Worm (Caenorhabditis elegans) whole organism, L1 larva: Measurements from ENCODE around the gene F26D11.1.
A peak's percentile ranks its signal among the peaks of the same experiment; 100 is the strongest.

Experiments
- C16A3.4 ChIP-seq: fragments of 150-350 bp; optimal IDR thresholded peaks from 2 replicates; lab custom pipeline; 2014; ENCODE audit warnings: missing biosample characterization, missing genetic modification characterization
- C34B4.2 ChIP-seq: sonication (generic microtip); optimal IDR thresholded peaks from 2 replicates; lab custom pipeline; 2017; ENCODE audit warnings: mild to moderate bottlenecking, missing genetic modification characterization, missing compliant biosample characterization
- F16B12.6 ChIP-seq: fragments of 150-350 bp; optimal IDR thresholded peaks from 2 replicates; lab custom pipeline; 2014; ENCODE audit warnings: missing biosample characterization, missing genetic modification characterization
- aly-2 ChIP-seq: fragments of 150-350 bp; optimal IDR thresholded peaks from 2 replicates; lab custom pipeline; 2014; ENCODE audit warnings: missing biosample characterization, missing genetic modification characterization
- ama-1 ChIP-seq: fragments of 150-350 bp; optimal IDR thresholded peaks from 2 replicates; lab custom pipeline; 2014
- blmp-1 ChIP-seq: fragments of 150-350 bp; optimal IDR thresholded peaks from 2 replicates; lab custom pipeline; 2014; ENCODE audit warnings: missing biosample characterization, missing genetic modification characterization
- ceh-88 ChIP-seq: fragments of 200-800 bp; sonication (Bioruptor generic); IDR thresholded peaks from 2 replicates; pipeline ENCODE4 v1.3.6; 2022; ENCODE audit warnings: missing genetic modification characterization, missing compliant biosample characterization
- dsc-1 ChIP-seq: sonication (generic microtip); optimal IDR thresholded peaks from 2 replicates; lab custom pipeline; 2016; ENCODE audit warnings: mild to moderate bottlenecking, missing genetic modification characterization, missing compliant biosample characterization
- efl-1 ChIP-seq, 4 experiments: fragments of 150-350 bp; optimal IDR thresholded peaks in 3 of 4; peaks in 1 of 4; 1 replicate in 1 of 4; 2 replicates in 3 of 4; lab custom pipeline; 2014; ENCODE audit warnings: missing biosample characterization in 2 of 4, missing genetic modification characterization in 2 of 4, missing genetic modification reagents in 2 of 4
- egl-27 ChIP-seq, 2 experiments: fragments of 150-350 bp in 1 of 2; sonication (generic microtip); optimal IDR thresholded peaks; 3 replicates each; lab custom pipeline; 2017 to 2018; ENCODE audit warnings: missing biosample characterization in 2 of 2, missing genetic modification characterization in 2 of 2, missing genetic modification reagents in 2 of 2
- elt-2 ChIP-seq: sonication (generic microtip); optimal IDR thresholded peaks from 2 replicates; lab custom pipeline; 2016; ENCODE audit warnings: missing genetic modification characterization, mild to moderate bottlenecking, inconsistent platforms, missing compliant biosample characterization, missing genetic modification reagents
- elt-3 ChIP-seq, 6 experiments: fragments of 150-350 bp in 1 of 6; sonication (generic microtip); optimal IDR thresholded peaks; 2 replicates each; lab custom pipeline; 2017 to 2018; ENCODE audit warnings: missing biosample characterization in 6 of 6, missing genetic modification characterization in 6 of 6, inconsistent platforms in 1 of 6
- fkh-10 ChIP-seq: sonication (generic microtip); optimal IDR thresholded peaks from 2 replicates; lab custom pipeline; 2017; ENCODE audit warnings: missing biosample characterization, missing genetic modification reagents, missing genetic modification characterization
- fos-1 ChIP-seq: fragments of 150-350 bp; optimal IDR thresholded peaks from 2 replicates; lab custom pipeline; 2014; ENCODE audit warnings: missing biosample characterization, missing genetic modification characterization
- grh-1 ChIP-seq: fragments of 200-800 bp; sonication (Bioruptor generic); IDR thresholded peaks from 2 replicates; pipeline ENCODE4 v1.3.6; 2022; ENCODE audit warnings: missing genetic modification reagents, missing genetic modification characterization, missing compliant biosample characterization
- hpl-2 ChIP-seq: fragments of 150-350 bp; optimal IDR thresholded peaks from 2 replicates; lab custom pipeline; 2014; ENCODE audit warnings: missing biosample characterization, missing genetic modification reagents, missing genetic modification characterization
- irx-1 ChIP-seq: sonication (generic microtip); optimal IDR thresholded peaks from 2 replicates; lab custom pipeline; 2016; ENCODE audit warnings: missing genetic modification characterization, missing compliant biosample characterization
- isw-1 ChIP-seq: fragments of 200-800 bp; sonication (Bioruptor generic); IDR thresholded peaks from 2 replicates; pipeline ENCODE4 v1.3.6; 2022; ENCODE audit warnings: missing genetic modification characterization, missing compliant biosample characterization
- jun-1 ChIP-seq: fragments of 150-350 bp; optimal IDR thresholded peaks from 2 replicates; lab custom pipeline; 2014; ENCODE audit warnings: missing biosample characterization, missing genetic modification reagents, missing genetic modification characterization
- lin-15B ChIP-seq: fragments of 150-350 bp; sonication (generic microtip); optimal IDR thresholded peaks from 3 replicates; lab custom pipeline; 2014; ENCODE audit warnings: missing biosample characterization, missing genetic modification characterization
- lin-35 ChIP-seq, 2 experiments: fragments of 150-350 bp; optimal IDR thresholded peaks; 2 replicates each; lab custom pipeline; 2014; ENCODE audit warnings: missing biosample characterization in 2 of 2, missing genetic modification characterization in 2 of 2, missing genetic modification reagents in 2 of 2
- lir-3 ChIP-seq: sonication (generic microtip); optimal IDR thresholded peaks from 2 replicates; lab custom pipeline; 2016; ENCODE audit warnings: mild to moderate bottlenecking, missing genetic modification characterization, moderate library complexity, missing compliant biosample characterization; ENCODE audit not compliant: poor library complexity
- lsy-2 ChIP-seq, 2 experiments: fragments of 150-350 bp; optimal IDR thresholded peaks; 2 replicates each; lab custom pipeline; 2014; ENCODE audit warnings: missing biosample characterization in 2 of 2, missing genetic modification characterization in 2 of 2
- mef-2 ChIP-seq: fragments of 150-350 bp; optimal IDR thresholded peaks from 2 replicates; lab custom pipeline; 2014; ENCODE audit warnings: missing biosample characterization, missing genetic modification characterization
- nhr-11 ChIP-seq: fragments of 150-350 bp; optimal IDR thresholded peaks from 2 replicates; lab custom pipeline; 2014; ENCODE audit warnings: missing biosample characterization, missing genetic modification characterization
- nhr-19 ChIP-seq: fragments of 200-800 bp; sonication (Bioruptor generic); conservative IDR thresholded peaks from 2 replicates; pipeline ENCODE4 v1.3.6; 2022; ENCODE audit warnings: missing genetic modification characterization, missing compliant biosample characterization
- nhr-237 ChIP-seq: fragments of 150-350 bp; optimal IDR thresholded peaks from 2 replicates; lab custom pipeline; 2014; ENCODE audit warnings: missing biosample characterization, missing genetic modification characterization
- nhr-85 ChIP-seq: sonication (generic microtip); peaks from one replicate; lab custom pipeline; 2016; ENCODE audit warnings: missing genetic modification characterization, inconsistent platforms, missing compliant biosample characterization
- nhr-90 ChIP-seq: sonication (generic microtip); optimal IDR thresholded peaks from 2 replicates; lab custom pipeline; 2016; ENCODE audit warnings: mild to moderate bottlenecking, missing genetic modification characterization, missing compliant biosample characterization; ENCODE audit not compliant: poor library complexity
- rnt-1 ChIP-seq: sonication (generic microtip); optimal IDR thresholded peaks from 2 replicates; lab custom pipeline; 2016; ENCODE audit warnings: mild to moderate bottlenecking, missing genetic modification characterization, moderate library complexity, missing compliant biosample characterization
- snpc-4 ChIP-seq: fragments of 150-350 bp; optimal IDR thresholded peaks from 2 replicates; lab custom pipeline; 2014; ENCODE audit warnings: missing biosample characterization, missing genetic modification characterization
- swsn-7 ChIP-seq: sonication (generic microtip); optimal IDR thresholded peaks from 2 replicates; lab custom pipeline; 2016; ENCODE audit warnings: missing genetic modification characterization, missing compliant biosample characterization
- tbx-2 ChIP-seq: sonication (generic microtip); optimal IDR thresholded peaks from 2 replicates; lab custom pipeline; 2016; ENCODE audit warnings: missing genetic modification characterization, missing compliant biosample characterization
- tlp-1 ChIP-seq: fragments of 150-350 bp; optimal IDR thresholded peaks from 2 replicates; lab custom pipeline; 2014; ENCODE audit warnings: missing biosample characterization, missing genetic modification characterization
- unc-130 ChIP-seq: fragments of 150-350 bp; optimal IDR thresholded peaks from 2 replicates; lab custom pipeline; 2017; ENCODE audit warnings: missing biosample characterization, missing genetic modification characterization, inconsistent platforms
- unc-30 ChIP-seq: sonication (generic microtip); optimal IDR thresholded peaks from 2 replicates; lab custom pipeline; 2017; ENCODE audit warnings: missing biosample characterization, missing genetic modification characterization
- unc-98 ChIP-seq: fragments of 200-800 bp; sonication (Bioruptor generic); IDR thresholded peaks from 2 replicates; pipeline ENCODE4 v1.3.6; 2022; ENCODE audit warnings: missing genetic modification characterization, missing compliant biosample characterization
- xbp-1 ChIP-seq: sonication (generic microtip); optimal IDR thresholded peaks from 2 replicates; lab custom pipeline; 2016; ENCODE audit warnings: missing genetic modification characterization, missing compliant biosample characterization
- zag-1 ChIP-seq: fragments of 150-350 bp; optimal IDR thresholded peaks from 2 replicates; lab custom pipeline; 2014; ENCODE audit warnings: missing biosample characterization, missing genetic modification characterization
- ztf-11 ChIP-seq, 2 experiments: sonication (generic microtip); optimal IDR thresholded peaks; 2 replicates each; lab custom pipeline; 2016 to 2017; ENCODE audit warnings: missing genetic modification characterization in 2 of 2, missing biosample characterization in 1 of 2, missing compliant biosample characterization in 1 of 2

Gene F26D11.1

DNA sequence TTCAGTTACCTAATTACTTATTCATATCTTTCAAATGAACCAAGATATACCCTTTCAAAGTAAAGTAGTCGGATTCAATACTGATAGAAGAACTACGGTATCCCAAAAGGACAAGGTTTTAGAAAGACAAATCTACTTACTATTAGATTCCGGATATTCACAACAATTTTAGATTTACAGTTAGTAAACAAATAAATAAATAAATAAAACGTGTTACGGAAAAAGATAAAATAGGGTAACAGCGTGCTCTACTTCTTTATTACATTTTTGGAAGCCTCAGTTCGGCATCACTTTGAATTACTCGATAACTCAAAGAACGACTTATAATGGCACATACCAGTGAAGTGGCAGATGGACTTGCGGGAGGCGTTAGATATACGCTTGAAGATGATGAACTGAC lies 23.7 kb downstream of the F26D11.1 start, which contains the start of gene Y97E10AR.8:
Gene Y97E10AR.8 (plus strand): TSS at position 301 of the 400 bp plus-strand sequence.
- TF ChIP-seq unc-130: no peak
- TF ChIP-seq lir-3: no peak
- no peak for TF ChIP-seq egl-27 (tag; optimal IDR thresholded peaks at IDR 0.05; lab: Kevin White, UChicago)
- no peak for TF ChIP-seq isw-1 (GFP tag; lab: Robert Waterston, UW)
- TF ChIP-seq unc-98 (GFP tag; lab: Robert Waterston, UW): no peak
- TF ChIP-seq jun-1 (tag; lab: Kevin White, UChicago): no peak
- no peak for TF ChIP-seq irx-1 (tag; lab: Kevin White, UChicago)
- TF ChIP-seq fkh-10 (GFP tag; lab: Kevin White, UChicago): no peak
- TF ChIP-seq ztf-11 (tag; optimal IDR thresholded peaks at IDR 0.05; lab: Kevin White, UChicago): no peak
- no peak for TF ChIP-seq aly-2
- TF ChIP-seq nhr-19 (GFP tag; lab: Robert Waterston, UW): no peak
- TF ChIP-seq lin-35 (GFP tag; optimal IDR thresholded peaks at IDR 0.05; lab: Kevin White, UChicago): no peak
- no peak for TF ChIP-seq nhr-85 (tag; lab: Kevin White, UChicago)
- no peak for TF ChIP-seq fos-1
- TF ChIP-seq nhr-237 (tag; lab: Kevin White, UChicago): no peak
- TF ChIP-seq rnt-1: no peak
- TF ChIP-seq tlp-1: no peak
- TF ChIP-seq swsn-7: no peak

DNA sequence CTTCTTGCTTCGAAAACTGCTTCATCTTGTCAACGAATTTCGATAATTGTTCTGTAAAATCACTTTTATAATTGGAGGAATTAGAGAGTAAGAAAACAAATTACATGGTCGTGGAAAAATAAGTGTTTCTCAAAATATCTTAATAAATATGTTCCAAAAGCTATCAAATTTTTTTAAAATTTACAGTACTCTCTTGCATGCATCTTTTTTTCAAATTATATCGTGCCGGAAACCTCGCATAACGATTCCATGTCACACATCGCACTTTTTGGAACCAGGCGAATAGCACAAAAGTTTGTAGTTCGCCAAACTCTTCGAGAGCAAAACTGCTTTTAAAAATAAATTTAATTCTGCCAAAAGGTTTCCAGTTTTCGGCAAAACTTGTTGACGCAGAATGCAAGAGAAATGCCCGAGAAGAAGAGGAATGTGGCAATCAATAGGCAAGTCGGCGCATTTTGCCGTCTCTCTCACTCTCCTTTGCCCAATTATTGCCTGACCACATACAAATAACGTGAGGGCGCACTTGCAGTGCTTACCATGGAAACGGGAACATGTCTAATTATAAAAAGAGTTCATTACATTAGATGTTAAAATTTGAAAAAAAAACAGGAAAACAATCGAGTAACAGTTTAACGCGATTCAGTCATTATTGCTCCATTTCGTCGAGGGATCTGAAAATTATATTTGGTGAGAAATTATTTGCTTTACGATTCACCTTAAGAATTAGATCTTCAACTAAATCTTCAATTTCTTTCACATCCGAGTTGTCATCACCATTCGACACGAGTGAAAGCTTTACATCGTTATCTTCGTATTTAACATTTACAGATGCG lies 26.3 kb downstream of the F26D11.1 start, which contains the start of gene Y97E10AR.3:
Gene Y97E10AR.3 (minus strand): TSS at position 51 of the 833 bp plus-strand sequence.
- no peak for TF ChIP-seq lin-15B (tag; lab: Kevin White, UChicago)
- TF ChIP-seq F16B12.6 (tag; lab: Kevin White, UChicago): no peak
- no peak for TF ChIP-seq mef-2 (tag; lab: Kevin White, UChicago)
- TF ChIP-seq C34B4.2 (tag; lab: Kevin White, UChicago): no peak
- no peak for TF ChIP-seq nhr-85 (tag; lab: Kevin White, UChicago)
- TF ChIP-seq hpl-2 (GFP tag; lab: Kevin White, UChicago): no peak
- TF ChIP-seq blmp-1 (tag; lab: Kevin White, UChicago): no peak

- TF ChIP-seq lir-3 (no peak), irx-1 (tag; lab: Kevin White, UChicago) (no peak), nhr-85 (tag; lab: Kevin White, UChicago) (peak; percentile 42), snpc-4 (tag; lab: Kevin White, UChicago) (no peak)
- TF ChIP-seq, all 84 proteins: peak for 1
These were observed 28.8 kb downstream of the F26D11.1 start, which contains the start of gene Y97E10AR.4 for ce11 chrV:8010103-8010502. Gene Y97E10AR.4 (minus strand): TSS chrV:8010233.

- TF ChIP-seq irx-1 (tag; lab: Kevin White, UChicago) (no peak), ama-1 (peak; percentile 22)
These were observed 29.5 kb downstream of the F26D11.1 start, which contains the start of gene lmtr-2 for ce11 chrV:8010846-8011245. Gene lmtr-2 (minus strand): TSS chrV:8011106.

DNA sequence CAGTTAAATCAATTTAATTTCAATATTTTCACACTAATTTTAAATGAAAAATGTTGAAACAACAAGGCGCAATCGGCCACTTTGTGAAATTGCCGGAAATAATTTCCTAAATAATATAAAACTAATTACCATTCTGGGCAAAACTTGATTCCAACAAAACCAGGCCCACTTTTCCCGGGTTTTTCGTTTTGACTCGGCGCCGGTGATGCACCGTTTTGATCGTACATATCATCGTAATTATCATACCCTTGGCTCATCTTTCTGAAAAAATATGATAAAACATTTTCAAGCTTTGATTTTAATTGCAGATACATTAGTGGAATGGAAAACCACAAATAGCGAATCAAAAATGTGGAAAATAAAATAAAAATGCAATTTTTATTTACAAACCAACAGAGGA lies 30.7 kb downstream of the F26D11.1 start, which contains the start of gene rpb-9:
Gene rpb-9 (minus strand): TSS at position 314 of the 400 bp plus-strand sequence.
- TF ChIP-seq elt-3 (tag; optimal IDR thresholded peaks at IDR 0.05; lab: Kevin White, UChicago) (no peak), efl-1 (optimal IDR thresholded peaks at IDR 0.05; lab: Kevin White, UChicago) (no peak), efl-1 (GFP tag; optimal IDR thresholded peaks at IDR 0.05 in 1 of 2; lab: Kevin White, UChicago) (peak in 1 of 2 experiments; percentile 36), dsc-1 (tag; lab: Kevin White, UChicago) (no peak), rnt-1 (no peak), ceh-88 (GFP tag; lab: Robert Waterston, UW) (no peak), fkh-10 (GFP tag; lab: Kevin White, UChicago) (no peak)

- no peak for TF ChIP-seq elt-2
- peak; percentile 16 for TF ChIP-seq snpc-4 (tag; lab: Kevin White, UChicago)
- TF ChIP-seq lin-15B (tag; lab: Kevin White, UChicago): peak; percentile 20
- TF ChIP-seq xbp-1: no peak
- TF ChIP-seq tlp-1: no peak
- TF ChIP-seq efl-1 (optimal IDR thresholded peaks at IDR 0.05; lab: Kevin White, UChicago): peak; percentile 41 to 51
- TF ChIP-seq efl-1 (GFP tag; optimal IDR thresholded peaks at IDR 0.05 in 1 of 2; lab: Kevin White, UChicago): peak; percentile 55 to 73
- TF ChIP-seq zag-1: no peak
- no peak for TF ChIP-seq ztf-11 (tag; optimal IDR thresholded peaks at IDR 0.05; lab: Kevin White, UChicago)
- no peak for TF ChIP-seq tbx-2 (tag; lab: Kevin White, UChicago)
- no peak for TF ChIP-seq nhr-11 (tag; lab: Kevin White, UChicago)
- TF ChIP-seq swsn-7: no peak
- no peak for TF ChIP-seq nhr-90 (tag; lab: Kevin White, UChicago)
- TF ChIP-seq jun-1 (tag; lab: Kevin White, UChicago): no peak
- TF ChIP-seq C16A3.4 (tag; lab: Kevin White, UChicago): peak; percentile 46
- no peak for TF ChIP-seq unc-30 (tag; lab: Kevin White, UChicago)
- no peak for TF ChIP-seq grh-1 (GFP tag; lab: Robert Waterston, UW)
- peak in 1 of 2 experiments; percentile 50 for TF ChIP-seq lsy-2 (tag; optimal IDR thresholded peaks at IDR 0.05; lab: Kevin White, UChicago)
These were observed 32.6 kb downstream of the F26D11.1 start, which contains the start of gene Y97E10AR.6 for ce11 chrV:8013901-8014388. Gene Y97E10AR.6 (minus strand): TSS chrV:8013951.
